Worm (Caenorhabditis elegans) whole organism, L4 larva: ENCODE data around the gene oat-1.

Experiments used
- F26F4.8 ChIP-seq: fragments of 200-800 bp; sonication (Bioruptor generic); conservative IDR thresholded peaks from 2 replicates; pipeline ENCODE4 v1.3.6; 2022; ENCODE audit warnings: missing genetic modification characterization, missing compliant biosample characterization
- ZK546.5 ChIP-seq, 2 experiments: sonication (generic microtip); optimal IDR thresholded peaks; 2 replicates each; lab custom pipeline; 2017; ENCODE audit warnings: missing biosample characterization in 2 of 2, missing genetic modification characterization in 2 of 2
- ceh-32 ChIP-seq: sonication (generic microtip); optimal IDR thresholded peaks from 2 replicates; lab custom pipeline; 2016; ENCODE audit warnings: mild to moderate bottlenecking, missing genetic modification characterization, missing compliant biosample characterization; ENCODE audit not compliant: poor library complexity
- lin-13 ChIP-seq: fragments of 150-350 bp; optimal IDR thresholded peaks from 2 replicates; lab custom pipeline; 2014; ENCODE audit warnings: missing biosample characterization, missing genetic modification reagents, missing genetic modification characterization
- mdl-1 ChIP-seq, 2 experiments: fragments of 150-350 bp in 1 of 2; sonication (generic microtip) in 1 of 2; optimal IDR thresholded peaks; 2 replicates each; lab custom pipeline; 2014 to 2017; ENCODE audit warnings: missing biosample characterization in 2 of 2, missing genetic modification characterization in 2 of 2
- nhr-11 ChIP-seq: fragments of 150-350 bp; optimal IDR thresholded peaks from 2 replicates; lab custom pipeline; 2014; ENCODE audit warnings: missing biosample characterization, missing genetic modification characterization
- pha-4 ChIP-seq, 2 experiments: fragments of 150-350 bp in 1 of 2; fragments of 200-800 bp in 1 of 2; sonication (Bioruptor generic) in 1 of 2; IDR thresholded peaks in 1 of 2; optimal IDR thresholded peaks in 1 of 2; 2 replicates each; pipeline versions ENCODE4 v1.3.6 to Lab custom; 2014 to 2022; ENCODE audit warnings: missing genetic modification characterization in 2 of 2, missing genetic modification reagents in 2 of 2, missing biosample characterization in 1 of 2, missing compliant biosample characterization in 1 of 2
- pqm-1 ChIP-seq: sonication (generic microtip); optimal IDR thresholded peaks from 2 replicates; lab custom pipeline; 2017; ENCODE audit warnings: missing biosample characterization, missing genetic modification characterization
- snpc-4 ChIP-seq: fragments of 150-350 bp; optimal IDR thresholded peaks from 2 replicates; lab custom pipeline; 2014; ENCODE audit warnings: missing biosample characterization, missing genetic modification characterization
- zip-11 ChIP-seq: fragments of 200-800 bp; sonication (Bioruptor generic); IDR thresholded peaks from 2 replicates; pipeline ENCODE4 v1.3.6; 2022; ENCODE audit warnings: missing genetic modification characterization, missing compliant biosample characterization

ce11 chrIV:8506034-8506433 lies 33.6 kb upstream of the oat-1 start:
- no peak for TF ChIP-seq zip-11
- no peak for TF ChIP-seq snpc-4 (tag; lab: Kevin White, UChicago)
- no peak for TF ChIP-seq F26F4.8 (GFP tag; lab: Robert Waterston, UW)
- TF ChIP-seq mdl-1 (tag; optimal IDR thresholded peaks at IDR 0.05; lab: Kevin White, UChicago), result no peak
- no peak for TF ChIP-seq pha-4 (GFP tag; IDR thresholded peaks at IDR 0.05; lab: Robert Waterston, UW)
- TF ChIP-seq pha-4 (tag; optimal IDR thresholded peaks at IDR 0.05; lab: Kevin White, UChicago), result no peak
- no peak for TF ChIP-seq ceh-32 (tag; lab: Kevin White, UChicago)
- no peak for TF ChIP-seq ZK546.5 (tag; optimal IDR thresholded peaks at IDR 0.05; lab: Kevin White, UChicago)
- no peak for TF ChIP-seq pqm-1 (tag; lab: Kevin White, UChicago)
- no peak for TF ChIP-seq nhr-11
- TF ChIP-seq lin-13 (GFP tag; lab: Kevin White, UChicago), result no peak
